Fruit fly (Drosophila melanogaster) whole organism, prepupa: Measurements from ENCODE around the gene CG31370.

Source experiments
- Blimp-1 ChIP-seq: fragments of 200-800 bp; sonication (Bioruptor generic); optimal IDR thresholded peaks from 3 replicates; lab custom pipeline; 2017; ENCODE audit warnings: missing biosample characterization, missing genetic modification characterization, mild to moderate bottlenecking, moderate library complexity, missing genetic modification reagents
- CG10669 ChIP-seq: fragments of 200-800 bp; sonication (Bioruptor generic); optimal IDR thresholded peaks from 3 replicates; lab custom pipeline; 2018; ENCODE audit warnings: missing biosample characterization, mild to moderate bottlenecking, missing genetic modification characterization, moderate library complexity
- CG11902 ChIP-seq: fragments of 200-800 bp; sonication (Bioruptor generic); optimal IDR thresholded peaks from 3 replicates; lab custom pipeline; 2016; ENCODE audit warnings: missing biosample characterization, missing genetic modification characterization
- CG15336 ChIP-seq: fragments of 200-800 bp; sonication (Bioruptor generic); IDR thresholded peaks from 2 replicates; pipeline ENCODE4 v1.3.6; 2022; ENCODE audit warnings: missing biosample characterization, missing genetic modification characterization
- CG1621 ChIP-seq: fragments of 200-800 bp; sonication (Bioruptor generic); optimal IDR thresholded peaks from 3 replicates; lab custom pipeline; 2018; ENCODE audit warnings: missing biosample characterization, mild to moderate bottlenecking, missing genetic modification characterization
- CG16779 ChIP-seq: fragments of 200-800 bp; sonication (Bioruptor generic); optimal IDR thresholded peaks from 3 replicates; lab custom pipeline; 2017; ENCODE audit warnings: missing biosample characterization, mild to moderate bottlenecking, missing genetic modification characterization
- CG4318 ChIP-seq: fragments of 200-800 bp; sonication (Bioruptor generic); optimal IDR thresholded peaks from 3 replicates; lab custom pipeline; 2017; ENCODE audit warnings: missing biosample characterization, mild to moderate bottlenecking, missing genetic modification characterization
- CG6163 ChIP-seq: fragments of 200-800 bp; sonication (Bioruptor generic); IDR thresholded peaks from 3 replicates; pipeline ENCODE4 v1.3.6; 2022; ENCODE audit warnings: missing biosample characterization, missing genetic modification characterization
- CG6854 ChIP-seq: fragments of 200-800 bp; sonication (Bioruptor generic); optimal IDR thresholded peaks from 2 replicates; lab custom pipeline; 2017; ENCODE audit warnings: missing biosample characterization, mild to moderate bottlenecking, missing genetic modification characterization
- CG7368 ChIP-seq: fragments of 200-800 bp; sonication (Bioruptor generic); optimal IDR thresholded peaks from 3 replicates; lab custom pipeline; 2016; ENCODE audit warnings: missing biosample characterization, missing genetic modification characterization
- CG8119 ChIP-seq: fragments of 200-800 bp; sonication (Bioruptor generic); IDR thresholded peaks from 3 replicates; pipeline ENCODE4 v1.3.6; 2022; ENCODE audit warnings: missing biosample characterization, missing genetic modification characterization
- CG8319 ChIP-seq: fragments of 200-800 bp; sonication (Bioruptor generic); optimal IDR thresholded peaks from 3 replicates; lab custom pipeline; 2016; ENCODE audit warnings: missing biosample characterization, missing genetic modification characterization
- Eip75B ChIP-seq: fragments of 200-800 bp; sonication (Bioruptor generic); optimal IDR thresholded peaks from 3 replicates; lab custom pipeline; 2016; ENCODE audit warnings: missing biosample characterization, missing genetic modification characterization
- Eip78C ChIP-seq: fragments of 200-800 bp; sonication (Bioruptor generic); peaks from one replicate; lab custom pipeline; 2016; ENCODE audit warnings: missing biosample characterization, missing genetic modification characterization
- Ets96B ChIP-seq: fragments of 200-800 bp; optimal IDR thresholded peaks from 2 replicates; lab custom pipeline; 2019; ENCODE audit warnings: missing biosample characterization, mild to moderate bottlenecking, missing genetic modification characterization, moderate library complexity
- Gug ChIP-seq: fragments of 200-800 bp; sonication (Bioruptor generic); IDR thresholded peaks from 2 replicates; pipeline ENCODE4 v1.3.6; 2022; ENCODE audit warnings: missing biosample characterization, missing genetic modification characterization
- Hr39 ChIP-seq: fragments of 200-800 bp; sonication (Bioruptor generic); optimal IDR thresholded peaks from 2 replicates; lab custom pipeline; 2016; ENCODE audit warnings: missing biosample characterization, missing genetic modification characterization
- Lpt ChIP-seq: fragments of 200-800 bp; sonication (Bioruptor generic); optimal IDR thresholded peaks from 3 replicates; lab custom pipeline; 2016; ENCODE audit warnings: missing biosample characterization, missing genetic modification characterization
- Met ChIP-seq: fragments of 200-800 bp; sonication (Bioruptor generic); optimal IDR thresholded peaks from 3 replicates; lab custom pipeline; 2016; ENCODE audit warnings: missing biosample characterization, missing genetic modification characterization
- Sox102F ChIP-seq: fragments of 200-800 bp; sonication (Bioruptor generic); optimal IDR thresholded peaks from 2 replicates; lab custom pipeline; 2016; ENCODE audit warnings: missing biosample characterization, mild to moderate bottlenecking, missing genetic modification characterization
- Sox14 ChIP-seq: fragments of 200-800 bp; sonication (Bioruptor generic); optimal IDR thresholded peaks from 3 replicates; lab custom pipeline; 2016; ENCODE audit warnings: missing biosample characterization, missing genetic modification characterization
- achi ChIP-seq: fragments of 200-800 bp; sonication (Bioruptor generic); optimal IDR thresholded peaks from 3 replicates; lab custom pipeline; 2016; ENCODE audit warnings: missing biosample characterization, missing genetic modification characterization
- acj6 ChIP-seq: fragments of 200-800 bp; sonication (Bioruptor generic); optimal IDR thresholded peaks from 3 replicates; lab custom pipeline; 2016; ENCODE audit warnings: missing biosample characterization, missing genetic modification characterization
- cyc ChIP-seq: fragments of 200-800 bp; sonication (Bioruptor generic); optimal IDR thresholded peaks from 3 replicates; lab custom pipeline; 2016; ENCODE audit warnings: missing biosample characterization, missing genetic modification characterization
- fd59A ChIP-seq: fragments of 200-800 bp; sonication (Bioruptor generic); optimal IDR thresholded peaks from 2 replicates; lab custom pipeline; 2017; ENCODE audit warnings: missing biosample characterization, mild to moderate bottlenecking, missing genetic modification characterization, missing genetic modification reagents
- fd85E ChIP-seq: fragments of 200-800 bp; sonication (Bioruptor generic); optimal IDR thresholded peaks from 3 replicates; lab custom pipeline; 2016; ENCODE audit warnings: missing biosample characterization, missing genetic modification characterization
- fkh ChIP-seq: fragments of 200-800 bp; sonication (Bioruptor generic); optimal IDR thresholded peaks from 3 replicates; lab custom pipeline; 2017; ENCODE audit warnings: missing biosample characterization, mild to moderate bottlenecking, missing genetic modification characterization, moderate library complexity
- lz ChIP-seq: fragments of 200-800 bp; sonication (Bioruptor generic); optimal IDR thresholded peaks from 3 replicates; lab custom pipeline; 2016; ENCODE audit warnings: missing biosample characterization, missing genetic modification characterization
- spab ChIP-seq: fragments of 200-800 bp; sonication (Bioruptor generic); optimal IDR thresholded peaks from 2 replicates; lab custom pipeline; 2017; ENCODE audit warnings: missing biosample characterization, mild to moderate bottlenecking, missing genetic modification characterization, missing genetic modification reagents
- ss ChIP-seq, 2 experiments: fragments of 200-800 bp; sonication (Bioruptor generic); optimal IDR thresholded peaks; 2 replicates in 1 of 2; 3 replicates in 1 of 2; lab custom pipeline; 2017 to 2018; ENCODE audit warnings: mild to moderate bottlenecking in 2 of 2, missing biosample characterization in 2 of 2, missing genetic modification characterization in 2 of 2, moderate library complexity in 1 of 2
- svp ChIP-seq: fragments of 200-800 bp; sonication (Bioruptor generic); peaks from one replicate; lab custom pipeline; 2016; ENCODE audit warnings: missing biosample characterization, missing genetic modification characterization
- vri ChIP-seq: fragments of 200-800 bp; sonication (Bioruptor generic); optimal IDR thresholded peaks from 3 replicates; lab custom pipeline; 2016; ENCODE audit warnings: missing biosample characterization, mild to moderate bottlenecking, missing genetic modification characterization

The CG31370 gene

DNA sequence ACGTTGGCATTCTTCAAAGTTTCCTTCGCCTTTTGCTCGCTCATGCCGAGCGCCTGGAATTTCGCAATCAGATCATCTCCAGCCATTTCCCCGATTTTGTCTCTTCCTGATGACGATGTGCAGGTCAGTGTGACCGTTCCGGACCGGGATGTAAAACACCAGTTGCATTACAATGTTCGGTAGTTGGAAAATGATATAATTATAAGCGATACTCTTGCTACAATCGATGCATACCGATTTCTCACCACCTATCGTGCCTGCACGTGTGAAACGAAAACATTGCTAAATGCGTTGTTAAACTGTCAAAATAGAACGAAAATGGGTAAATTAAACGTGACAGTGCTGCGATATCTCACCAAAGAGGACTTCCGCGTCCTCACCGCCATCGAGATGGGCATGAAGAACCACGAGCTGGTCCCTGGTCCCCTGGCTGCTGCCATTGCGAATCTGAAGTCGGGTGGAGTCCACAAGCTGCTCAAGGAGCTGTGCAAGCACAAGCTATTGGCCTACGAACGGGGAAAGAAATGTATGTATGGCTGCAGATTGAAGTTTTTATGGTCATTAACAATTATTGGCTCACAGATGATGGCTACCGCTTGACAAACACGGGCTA, 36.6 kb upstream of the CG31370 start, which contains the start of the genes GlnRS and RIOK2:
Gene GlnRS, minus strand, starts transcription at position 133 of the 613 bp plus-strand sequence.
Gene RIOK2, plus strand, starts transcription at position 256 of the 613 bp plus-strand sequence.
- TF ChIP-seq fd59A (GFP tag; lab: Kevin White, UChicago) (no peak), Sox14 (no peak), achi (GFP tag; lab: Kevin White, UChicago) (peak; percentile 45), CG8119 (GFP tag; lab: Robert Waterston, UW) (no peak), CG15336 (GFP tag; lab: Robert Waterston, UW) (peak; percentile 31; the same call in 1 of the 2 replicates), CG1621 (peak; percentile 33), fd85E (GFP tag; lab: Kevin White, UChicago) (no peak), CG8319 (GFP tag; lab: Kevin White, UChicago) (no peak), svp (GFP tag; lab: Kevin White, UChicago) (no peak), Hr39 (GFP tag; lab: Kevin White, UChicago) (no peak), CG11902 (GFP tag; lab: Kevin White, UChicago) (no peak), fkh (GFP tag; lab: Kevin White, UChicago) (no peak), Blimp-1 (GFP tag; lab: Kevin White, UChicago) (no peak), CG6163 (no peak)
- TF ChIP-seq, all 60 proteins: peak for 3

DNA sequence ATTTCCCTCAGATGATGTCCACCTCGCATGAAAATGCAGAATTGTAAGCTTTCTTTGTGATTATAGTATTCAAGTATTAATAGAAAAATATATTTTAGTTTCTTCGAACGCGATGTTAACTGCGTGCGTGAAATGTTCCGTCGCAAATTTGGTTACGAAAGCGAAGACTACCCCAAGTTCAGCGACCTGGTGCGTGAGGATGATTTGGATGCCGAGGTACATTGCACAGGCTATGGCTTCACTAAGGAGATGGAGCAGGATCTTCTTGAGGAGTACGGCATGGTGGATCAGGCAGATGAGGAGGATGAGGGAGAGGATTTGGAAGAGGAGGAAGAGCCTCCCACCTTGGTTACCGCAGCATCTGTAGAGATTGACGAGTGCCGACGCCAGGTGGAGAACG, 35.5 kb upstream of the CG31370 start:
- TF ChIP-seq cyc (GFP tag; lab: Kevin White, UChicago) = no peak
- no peak for TF ChIP-seq acj6 (GFP tag; lab: Kevin White, UChicago)
- no peak for TF ChIP-seq CG16779 (tag; lab: Kevin White, UChicago)
- no peak for TF ChIP-seq CG11902 (GFP tag; lab: Kevin White, UChicago)
- TF ChIP-seq fd59A (GFP tag; lab: Kevin White, UChicago) = no peak
- no peak for TF ChIP-seq Eip75B (GFP tag; lab: Kevin White, UChicago)
- no peak for TF ChIP-seq lz
- TF ChIP-seq Sox102F (GFP tag; lab: Kevin White, UChicago) = no peak
- no peak for TF ChIP-seq Sox14
- no peak for TF ChIP-seq CG6854 (GFP tag; lab: Kevin White, UChicago)
- TF ChIP-seq Ets96B (tag; lab: Kevin White, UChicago) = no peak
- TF ChIP-seq, all 60 proteins: peak for 0

DNA sequence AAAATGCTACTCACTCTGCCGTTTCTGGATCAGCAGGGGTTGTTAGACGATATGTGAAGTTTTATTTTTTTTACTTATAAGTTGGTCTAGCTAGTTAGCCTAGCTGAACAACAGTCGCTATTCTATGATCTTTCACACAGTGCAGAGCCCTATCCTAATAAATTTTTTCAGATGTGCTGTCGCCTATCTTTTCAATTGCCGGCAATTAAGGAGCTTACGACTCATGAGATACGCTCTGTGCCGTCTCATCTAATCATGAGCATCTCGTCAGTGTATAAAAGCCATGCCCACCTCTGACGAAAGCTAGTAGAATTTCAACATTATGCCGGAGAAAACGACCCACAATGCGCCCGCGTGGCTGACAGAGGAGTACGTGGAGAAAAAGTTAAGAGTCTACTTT, 32.4 kb upstream of the CG31370 start, which contains the start of the genes CG11889 and CG11891:
Gene CG11889, plus strand, starts transcription at position 301 of the 400 bp plus-strand sequence.
Gene CG11891, plus strand, starts transcription at position 301 of the 400 bp plus-strand sequence.
- TF ChIP-seq Met (GFP tag; lab: Kevin White, UChicago) = no peak
- TF ChIP-seq CG6854 (GFP tag; lab: Kevin White, UChicago) = no peak
- no peak for TF ChIP-seq vri
- no peak for TF ChIP-seq Gug

DNA sequence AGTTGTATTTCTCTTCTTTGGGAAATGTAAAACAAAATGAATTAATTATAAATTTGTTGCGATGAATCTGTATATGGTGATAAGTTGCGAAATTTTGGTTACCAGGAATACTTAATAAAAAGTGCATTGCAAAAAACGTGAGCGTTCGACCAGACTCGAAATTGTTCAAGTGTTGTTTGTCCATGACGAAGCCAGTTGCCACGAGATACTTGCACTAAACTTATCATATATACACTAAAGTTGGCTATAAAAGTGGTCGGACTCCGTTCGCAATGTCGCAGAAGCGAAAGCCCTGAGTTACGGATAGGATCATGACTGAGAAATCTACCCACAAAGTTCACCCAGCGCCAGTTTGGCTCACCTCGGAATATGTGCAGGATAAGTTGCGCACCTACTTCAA, 28.7 kb upstream of the CG31370 start, which contains the start of gene CG11878:
Gene CG11878, plus strand, starts transcription at position 301 of the 400 bp plus-strand sequence.
- TF ChIP-seq CG10669 = no peak
- TF ChIP-seq Eip78C (GFP tag; lab: Kevin White, UChicago) = no peak
- no peak for TF ChIP-seq CG4318 (GFP tag; lab: Kevin White, UChicago)

DNA sequence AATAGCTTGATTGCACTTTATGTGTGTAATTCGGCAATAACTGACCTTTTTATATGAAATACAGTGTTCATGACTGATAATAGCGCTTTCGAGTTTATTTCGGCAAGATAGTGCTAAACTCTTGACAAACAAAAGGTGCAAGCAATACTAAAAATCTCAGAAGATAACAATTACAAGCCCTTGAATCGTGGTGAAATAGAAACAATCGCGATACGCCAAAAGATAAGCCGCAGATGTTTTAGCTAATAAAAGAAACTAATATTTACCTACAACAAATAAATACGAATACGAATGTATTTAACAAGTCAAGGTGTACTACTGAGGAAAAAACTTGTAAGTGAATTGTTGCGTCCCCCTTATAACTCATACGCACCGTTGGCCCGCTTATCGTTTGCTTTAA, 27.0 kb upstream of the CG31370 start:
- TF ChIP-seq Lpt (GFP tag; lab: Kevin White, UChicago) (no peak), cyc (GFP tag; lab: Kevin White, UChicago) (no peak), CG16779 (tag; lab: Kevin White, UChicago) (peak; percentile 2), CG6854 (GFP tag; lab: Kevin White, UChicago) (no peak), fkh (GFP tag; lab: Kevin White, UChicago) (peak; percentile 71), spab (no peak), ss (GFP tag; optimal IDR thresholded peaks at IDR 0.05; lab: Kevin White, UChicago) (no peak), svp (GFP tag; lab: Kevin White, UChicago) (no peak), vri (peak; percentile 63), CG7368 (GFP tag; lab: Kevin White, UChicago) (no peak), CG1621 (no peak)
- TF ChIP-seq, all 60 proteins: peak for 3
